Fruit fly (Drosophila melanogaster): ENCODE results near the gene CG11068.

DNA sequence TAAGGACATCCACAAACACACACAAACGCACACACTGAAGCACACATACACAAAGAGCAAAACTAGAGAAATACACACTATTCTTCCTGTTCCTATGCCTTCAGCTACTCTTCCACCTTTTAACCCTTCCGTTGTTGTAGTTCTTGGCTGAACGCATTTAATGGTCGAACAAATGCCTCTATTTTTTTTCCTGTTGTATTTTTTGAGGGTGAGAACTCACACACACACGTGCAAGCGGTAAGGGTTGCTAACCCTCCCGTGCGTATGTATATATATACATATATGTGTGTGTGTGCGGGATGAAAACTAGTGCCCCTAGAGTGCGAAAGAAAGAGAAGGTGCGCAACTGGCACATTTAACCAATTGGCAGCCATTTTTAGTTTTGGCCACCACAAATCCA, 750 bp upstream of the CG11068 start:
- TF ChIP-seq CG12768 (GFP tag; optimal IDR thresholded peaks at IDR 0.05) (no peak), CG11617 (GFP tag; optimal IDR thresholded peaks at IDR 0.05) (no peak), pad (GFP tag; optimal IDR thresholded peaks at IDR 0.05) (no peak), tj (GFP tag; optimal IDR thresholded peaks at IDR 0.05) (no peak), Crg-1 (GFP tag; optimal IDR thresholded peaks at IDR 0.05) (no peak)

Measured in whole organism, adult.